Worm (Caenorhabditis elegans): ENCODE results near the gene efhd-1.

Gene efhd-1

DNA sequence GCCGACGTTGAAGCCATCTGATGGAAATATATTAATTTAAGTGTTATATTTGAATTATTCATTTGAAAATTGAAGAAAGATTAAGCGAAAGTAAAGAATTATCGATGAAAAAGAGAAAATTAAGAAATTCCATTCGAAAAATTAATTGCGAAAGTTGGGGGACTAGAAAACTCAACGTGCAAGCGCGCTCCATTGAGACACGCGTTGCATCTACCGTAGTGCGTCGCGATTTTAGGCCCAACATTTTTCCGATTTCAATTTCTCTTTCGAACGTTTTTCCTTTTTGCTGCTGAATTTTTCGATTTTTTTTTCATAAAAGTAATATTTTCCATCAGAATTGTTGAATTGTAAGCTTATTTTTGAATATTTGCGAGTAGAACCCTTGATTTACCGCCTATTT is 24.3 kb upstream of the efhd-1 start, which contains the start of gene Y48B6A.1 (continued):
- TF ChIP-seq tag-97 (GFP tag; IDR thresholded peaks at IDR 0.05) (peak; percentile 62; the same call in 1 of the 2 replicates), fos-1 (tag; optimal IDR thresholded peaks at IDR 0.05) (no peak), dmd-9 (GFP tag; IDR thresholded peaks at IDR 0.05) (peak; percentile 92), T26A8.4 (GFP tag; IDR thresholded peaks at IDR 0.05) (peak; percentile 79), spr-1 (tag; optimal IDR thresholded peaks at IDR 0.05) (peak; percentile 71)

DNA sequence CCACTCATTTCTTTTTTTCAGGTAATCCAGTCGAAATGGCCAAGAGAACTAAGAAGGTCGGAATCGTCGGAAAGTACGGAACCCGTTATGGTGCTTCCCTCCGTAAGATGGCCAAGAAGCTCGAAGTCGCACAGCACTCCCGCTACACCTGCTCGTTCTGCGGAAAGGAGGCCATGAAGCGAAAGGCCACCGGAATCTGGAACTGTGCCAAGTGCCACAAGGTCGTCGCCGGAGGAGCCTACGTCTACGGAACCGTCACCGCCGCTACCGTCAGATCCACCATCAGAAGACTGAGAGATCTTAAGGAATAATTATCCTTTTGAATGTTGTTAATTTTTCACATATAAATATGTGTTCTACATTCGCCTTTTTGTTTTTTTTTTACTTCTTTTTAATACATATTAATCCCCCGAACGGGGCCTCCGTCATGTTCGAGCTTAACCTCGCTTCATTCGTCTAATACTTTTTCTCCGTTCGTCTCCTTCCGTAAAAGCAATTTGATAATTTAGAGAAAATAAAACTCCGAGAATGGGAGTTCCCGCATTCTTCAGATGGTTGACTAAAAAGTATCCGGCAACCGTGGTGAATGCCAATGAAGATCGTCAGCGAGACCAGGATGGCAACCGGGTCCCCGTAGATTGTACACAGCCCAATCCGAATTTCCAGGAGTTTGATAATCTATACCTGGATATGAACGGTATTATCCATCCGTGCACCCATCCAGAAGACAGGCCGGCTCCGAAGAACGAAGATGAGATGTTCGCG is 23.2 kb upstream of the efhd-1 start, which contains the start of the genes rpl-43 and xrn-2:
Gene rpl-43 (plus strand): TSS at position 36 of the 765 bp plus-strand sequence.
Gene xrn-2 (plus strand): TSS at position 510 of the 765 bp plus-strand sequence.
- peak; percentile 78 for TF ChIP-seq Y5F2A.4 (GFP tag; optimal IDR thresholded peaks at IDR 0.05)
- no peak for TF ChIP-seq ceh-28 (tag; optimal IDR thresholded peaks at IDR 0.05)
- TF ChIP-seq Y48G9A.11 (GFP tag; IDR thresholded peaks at IDR 0.05), result peak; percentile 83
- TF ChIP-seq spr-1 (tag; optimal IDR thresholded peaks at IDR 0.05), result peak; percentile 9
- TF ChIP-seq mes-2 (tag; optimal IDR thresholded peaks at IDR 0.05; ENCODE audit: poor library complexity, severe bottlenecking), result peak; percentile 36
- 0 out of 2 replicates have a peak, but pooled peaks have one; percentile 39 for TF ChIP-seq arid-1 (GFP tag; conservative IDR thresholded peaks at IDR 0.05)
- peak; percentile 65 for TF ChIP-seq ama-1 (optimal IDR thresholded peaks at IDR 0.05)
- peak; percentile 54 for TF ChIP-seq unc-130 (GFP tag; optimal IDR thresholded peaks at IDR 0.05)
- no peak for TF ChIP-seq mdt-29 (GFP tag; IDR thresholded peaks at IDR 0.05)
- TF ChIP-seq egl-43 (GFP tag; IDR thresholded peaks at IDR 0.05), result peak; percentile 52
- TF ChIP-seq php-3 (GFP tag; IDR thresholded peaks at IDR 0.05), result no peak
- no peak for TF ChIP-seq dmd-9 (GFP tag; IDR thresholded peaks at IDR 0.05)
- TF ChIP-seq lin-38 (GFP tag; IDR thresholded peaks at IDR 0.05), result peak; percentile 86
- peak; percentile 72; the same call in 1 of the 2 replicates for TF ChIP-seq lin-1 (GFP tag; IDR thresholded peaks at IDR 0.05)
- peak; percentile 50; the same call in 1 of the 2 replicates for TF ChIP-seq ctbp-1 (GFP tag; IDR thresholded peaks at IDR 0.05)
- no peak for TF ChIP-seq nhr-10 (tag; optimal IDR thresholded peaks at IDR 0.05)
- TF ChIP-seq spr-3 (GFP tag; optimal IDR thresholded peaks at IDR 0.05), result peak; percentile 37
- TF ChIP-seq nhr-48 (tag; optimal IDR thresholded peaks at IDR 0.05), result no peak
- peak; percentile 12 to 20; a peak in 1 of 4 replicates for TF ChIP-seq madf-5 (GFP tag; IDR thresholded peaks at IDR 0.05)
- TF ChIP-seq Y105C5A.15 (GFP tag; IDR thresholded peaks at IDR 0.05), result 0 out of 2 replicates have a peak, but pooled peaks have one; percentile 46
- 0 out of 2 replicates have a peak, but pooled peaks have one; percentile 60 for TF ChIP-seq D1046.2 (GFP tag; IDR thresholded peaks at IDR 0.05)
- TF ChIP-seq nhr-41 (GFP tag; IDR thresholded peaks at IDR 0.05), result no peak
- 0 out of 2 replicates have a peak, but pooled peaks have one; percentile 10 for TF ChIP-seq vab-7 (GFP tag; IDR thresholded peaks at IDR 0.05)
- no peak for TF ChIP-seq R02D3.7 (tag; optimal IDR thresholded peaks at IDR 0.05)
- TF ChIP-seq F26F4.8 (GFP tag; conservative IDR thresholded peaks at IDR 0.05), result 0 out of 2 replicates have a peak, but pooled peaks have one; percentile 5
- peak; percentile 52; the same call in 1 of the 2 replicates for TF ChIP-seq pha-4 (GFP tag; IDR thresholded peaks at IDR 0.05)
- TF ChIP-seq pha-4 (tag; optimal IDR thresholded peaks at IDR 0.05), result no peak
- peak; percentile 69 for TF ChIP-seq nhr-111 (GFP tag; optimal IDR thresholded peaks at IDR 0.05)
- TF ChIP-seq F49E8.2 (tag; optimal IDR thresholded peaks at IDR 0.05; ENCODE audit: borderline replicate concordance), result peak; percentile 86
- peak; percentile 68 for TF ChIP-seq snpc-1.2 (GFP tag; IDR thresholded peaks at IDR 0.05)
- TF ChIP-seq daf-12 (tag; optimal IDR thresholded peaks at IDR 0.05), result no peak
- TF ChIP-seq daf-16 (GFP tag; optimal IDR thresholded peaks at IDR 0.05), result no peak
- TF ChIP-seq daf-16 (tag; optimal IDR thresholded peaks at IDR 0.05), result no peak
- TF ChIP-seq nhr-102 (tag; optimal IDR thresholded peaks at IDR 0.05), result peak; percentile 28
- TF ChIP-seq nhr-76 (tag; optimal IDR thresholded peaks at IDR 0.05), result no peak
- TF ChIP-seq gei-8 (GFP tag; optimal IDR thresholded peaks at IDR 0.05), result peak; percentile 42
- TF ChIP-seq nhr-237 (tag; optimal IDR thresholded peaks at IDR 0.05), result no peak
- TF ChIP-seq zfp-3 (GFP tag; conservative IDR thresholded peaks at IDR 0.05), result no peak
- TF ChIP-seq set-16 (GFP tag; IDR thresholded peaks at IDR 0.05), result peak; percentile 77
